Fruit fly (Drosophila melanogaster): ENCODE measurements around the gene CG34133.

CG34133 gene

DNA sequence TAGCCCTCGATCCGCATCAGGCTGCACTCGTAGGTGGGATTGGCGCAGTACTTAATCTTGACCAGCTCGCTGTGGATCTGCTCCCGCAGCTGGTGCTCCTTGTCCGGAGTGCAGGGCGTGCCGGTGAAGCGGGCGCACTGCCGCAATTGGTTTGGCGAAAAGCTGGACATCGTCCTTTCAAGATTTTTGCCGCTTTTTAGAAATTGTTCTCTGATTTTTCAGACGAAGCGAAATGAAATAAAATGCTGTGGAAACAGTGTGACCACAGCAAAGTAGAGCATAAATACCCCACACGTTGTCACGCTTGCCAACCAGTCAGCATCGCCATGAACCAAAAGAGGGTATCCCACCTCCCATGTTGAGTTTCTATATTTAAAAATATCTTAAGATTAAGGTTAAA is 11.9 kb upstream of the CG34133 start, which contains the start of gene dgt1 (continued):
- TF ChIP-seq p53 (GFP tag; optimal IDR thresholded peaks at IDR 0.05): no peak
- no peak for TF ChIP-seq sug (tag; optimal IDR thresholded peaks at IDR 0.05)
- TF ChIP-seq Ada2b (GFP tag; IDR thresholded peaks at IDR 0.05): no peak
- TF ChIP-seq E2f2 (GFP tag; IDR thresholded peaks at IDR 0.05): peak; percentile 91
- TF ChIP-seq CG11696 (GFP tag; IDR thresholded peaks at IDR 0.05): no peak
- no peak for TF ChIP-seq CG7556 (GFP tag; optimal IDR thresholded peaks at IDR 0.05)
- no peak for TF ChIP-seq Dad (GFP tag; optimal IDR thresholded peaks at IDR 0.05)
- no peak for TF ChIP-seq CG1233 (GFP tag; optimal IDR thresholded peaks at IDR 0.05)
- no peak for TF ChIP-seq H15 (GFP tag; IDR thresholded peaks at IDR 0.05)
- TF ChIP-seq nerfin-2 (GFP tag; IDR thresholded peaks at IDR 0.05; ENCODE audit: partially characterized antibody): no peak
- no peak for TF ChIP-seq croc (GFP tag; conservative IDR thresholded peaks at IDR 0.05)
- no peak for TF ChIP-seq CG31388 (GFP tag; optimal IDR thresholded peaks at IDR 0.05)
- no peak for TF ChIP-seq CG15696 (tag; optimal IDR thresholded peaks at IDR 0.05)
- TF ChIP-seq Neu2 (GFP tag; optimal IDR thresholded peaks at IDR 0.05; ENCODE audit: borderline replicate concordance): no peak
- no peak for TF ChIP-seq lilli (GFP tag; optimal IDR thresholded peaks at IDR 0.05)
- TF ChIP-seq CG10366 (GFP tag; IDR thresholded peaks at IDR 0.05): no peak
- TF ChIP-seq cas (GFP tag; IDR thresholded peaks at IDR 0.05): no peak
- TF ChIP-seq Dref (GFP tag; IDR thresholded peaks at IDR 0.05): peak; percentile 29; the same call in 1 of the 2 replicates
- TF ChIP-seq vfl (GFP tag; optimal IDR thresholded peaks at IDR 0.05): no peak
- TF ChIP-seq Fer1 (GFP tag; optimal IDR thresholded peaks at IDR 0.05): no peak
- TF ChIP-seq CG12299 (tag; optimal IDR thresholded peaks at IDR 0.05): no peak
- no peak for TF ChIP-seq Bteb2 (GFP tag; optimal IDR thresholded peaks at IDR 0.05)
- no peak for TF ChIP-seq lov (optimal IDR thresholded peaks at IDR 0.05)
- TF ChIP-seq lov (GFP tag; IDR thresholded peaks at IDR 0.05): no peak
- no peak for TF ChIP-seq gsb-n (tag; optimal IDR thresholded peaks at IDR 0.05)
- peak; percentile 93 for TF ChIP-seq gfzf (GFP tag; optimal IDR thresholded peaks at IDR 0.05)
- TF ChIP-seq CrebB (tag; optimal IDR thresholded peaks at IDR 0.05): no peak
- peak; percentile 88 for TF ChIP-seq CG4617 (GFP tag; optimal IDR thresholded peaks at IDR 0.05; ENCODE audit: borderline replicate concordance)
- no peak for TF ChIP-seq nau (GFP tag; optimal IDR thresholded peaks at IDR 0.05)
- no peak for TF ChIP-seq D (optimal IDR thresholded peaks at IDR 0.05)
- no peak for TF ChIP-seq D (GFP tag; optimal IDR thresholded peaks at IDR 0.05)
- no peak for TF ChIP-seq CG11695 (GFP tag; IDR thresholded peaks at IDR 0.05)
- TF ChIP-seq jumu (GFP tag; optimal IDR thresholded peaks at IDR 0.05): no peak
- TF ChIP-seq CG4360 (GFP tag; IDR thresholded peaks at IDR 0.05): no peak
- TF ChIP-seq bowl (GFP tag; IDR thresholded peaks at IDR 0.05): no peak
- no peak for TF ChIP-seq CG16863 (GFP tag; optimal IDR thresholded peaks at IDR 0.05)
- TF ChIP-seq Dip3 (GFP tag; optimal IDR thresholded peaks at IDR 0.05): no peak
- TF ChIP-seq row (GFP tag; IDR thresholded peaks at IDR 0.05): no peak
- no peak for TF ChIP-seq Usf (GFP tag; optimal IDR thresholded peaks at IDR 0.05)
- TF ChIP-seq CG10267 (tag; optimal IDR thresholded peaks at IDR 0.05): no peak
- TF ChIP-seq tna (GFP tag; IDR thresholded peaks at IDR 0.05; ENCODE audit: partially characterized antibody): peak; percentile 7; the same call in 1 of the 2 replicates
- TF ChIP-seq CG3847 (GFP tag; IDR thresholded peaks at IDR 0.05): peak; percentile 24; the same call in 1 of the 2 replicates
- TF ChIP-seq CG11456 (GFP tag; IDR thresholded peaks at IDR 0.05): no peak
- TF ChIP-seq maf-S (GFP tag; optimal IDR thresholded peaks at IDR 0.05): no peak
- TF ChIP-seq Max (GFP tag; optimal IDR thresholded peaks at IDR 0.05): peak; percentile 37
- TF ChIP-seq bigmax (GFP tag; optimal IDR thresholded peaks at IDR 0.05): peak; percentile 90
- no peak for TF ChIP-seq Aef1 (GFP tag; IDR thresholded peaks at IDR 0.05)
- TF ChIP-seq Hand (GFP tag; optimal IDR thresholded peaks at IDR 0.05): no peak
- no peak for TF ChIP-seq tup (GFP tag; optimal IDR thresholded peaks at IDR 0.05)
- TF ChIP-seq CG6175 (GFP tag; IDR thresholded peaks at IDR 0.05): no peak
- TF ChIP-seq MESR4 (GFP tag; optimal IDR thresholded peaks at IDR 0.05): peak; percentile 95
- TF ChIP-seq danr (GFP tag; IDR thresholded peaks at IDR 0.05): no peak
- TF ChIP-seq odd (GFP tag; optimal IDR thresholded peaks at IDR 0.05): no peak
